Fruit fly (Drosophila melanogaster): ENCODE results near the gene Cpr64Ad.

The Cpr64Ad gene

DNA sequence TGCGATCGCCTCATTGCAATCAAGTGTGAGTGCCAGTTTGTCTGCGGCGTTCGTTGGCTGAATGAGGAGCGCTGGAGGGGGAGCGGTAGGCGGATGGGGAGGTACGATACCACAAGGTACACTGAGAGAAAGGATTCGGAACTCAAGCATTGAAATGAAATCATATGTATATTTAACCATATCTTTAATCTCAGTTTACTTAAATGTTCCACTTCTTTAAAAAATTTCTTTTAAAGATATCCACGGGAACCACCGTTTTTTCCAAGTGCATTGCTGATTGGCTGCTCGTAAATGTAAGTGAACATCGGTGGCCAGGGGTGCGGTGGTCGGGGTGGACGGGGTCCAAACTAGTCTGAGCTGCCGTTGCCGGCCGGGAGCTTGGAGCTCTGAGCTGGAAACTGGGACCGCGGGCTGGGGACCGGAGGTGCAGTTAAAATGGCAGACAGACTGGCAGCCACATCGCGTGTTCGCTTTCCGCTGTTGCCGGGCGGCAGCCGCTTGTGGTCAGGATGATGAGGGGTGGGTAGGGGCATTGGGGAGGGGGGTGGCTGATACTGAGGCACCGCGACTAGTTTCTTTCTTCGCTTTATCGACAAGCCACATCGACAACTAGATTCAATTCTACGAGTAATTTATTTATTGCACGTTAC is 13.1 kb downstream of the Cpr64Ad start:
- TF ChIP-seq cic (GFP tag; optimal IDR thresholded peaks at IDR 0.05) (peak; percentile 26), CG12768 (GFP tag; optimal IDR thresholded peaks at IDR 0.05) (peak; percentile 91), Crg-1 (GFP tag; optimal IDR thresholded peaks at IDR 0.05) (no peak), bab1 (GFP tag; optimal IDR thresholded peaks at IDR 0.05) (peak; percentile 27), CG14711 (tag; optimal IDR thresholded peaks at IDR 0.05) (peak; percentile 65), CG1620 (GFP tag; optimal IDR thresholded peaks at IDR 0.05) (peak; percentile 54), Mnt (GFP tag; optimal IDR thresholded peaks at IDR 0.05) (no peak), CG11617 (GFP tag; optimal IDR thresholded peaks at IDR 0.05) (peak; percentile 60), CG5204 (GFP tag; optimal IDR thresholded peaks at IDR 0.05) (peak; percentile 86), Hr96 (GFP tag; optimal IDR thresholded peaks at IDR 0.05) (peak; percentile 79), kay (GFP tag; ENCODE audit: borderline replicate concordance) (no peak), toe (GFP tag; optimal IDR thresholded peaks at IDR 0.05) (peak; percentile 86), pad (GFP tag; optimal IDR thresholded peaks at IDR 0.05) (peak; percentile 53), CG33017 (tag; optimal IDR thresholded peaks at IDR 0.05) (peak; percentile 85), ovo (GFP tag; optimal IDR thresholded peaks at IDR 0.05) (no peak), CG7045 (GFP tag; optimal IDR thresholded peaks at IDR 0.05) (peak; percentile 85), cnc (optimal IDR thresholded peaks at IDR 0.05) (no peak), CG7101 (tag; optimal IDR thresholded peaks at IDR 0.05) (peak; percentile 81), Clk (GFP tag; optimal IDR thresholded peaks at IDR 0.05) (peak; percentile 73), tj (GFP tag; optimal IDR thresholded peaks at IDR 0.05) (peak; percentile 47)

DNA sequence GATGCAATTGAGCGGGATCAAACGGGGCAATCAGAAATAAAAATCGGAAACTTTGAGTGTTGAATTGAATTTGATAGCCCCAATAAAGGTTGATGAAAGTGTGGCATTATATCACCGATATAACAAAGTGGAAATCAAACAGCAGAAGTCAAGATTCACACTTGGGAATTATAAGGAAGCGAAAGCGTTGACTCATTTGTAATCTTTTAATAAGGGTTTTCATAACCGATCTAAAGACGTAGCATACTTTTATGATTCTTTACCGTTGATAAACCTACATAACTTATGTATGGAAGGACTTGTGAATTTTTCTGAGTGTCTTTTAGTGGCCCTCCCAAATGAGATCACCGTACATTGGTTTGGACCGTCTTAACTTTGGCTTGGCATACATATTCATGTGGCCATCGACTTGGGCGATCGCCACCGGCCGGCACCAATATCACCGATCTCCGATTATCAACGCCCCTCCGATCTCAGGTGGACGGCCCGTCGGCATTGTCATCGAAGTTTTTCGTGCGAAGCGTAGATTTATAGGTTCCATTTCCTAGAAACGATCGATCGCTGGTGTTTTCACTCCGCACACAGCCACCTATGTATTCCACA is 14.3 kb downstream of the Cpr64Ad start:
- no peak for TF ChIP-seq bab1 (GFP tag; optimal IDR thresholded peaks at IDR 0.05)
- no peak for TF ChIP-seq CG33017 (tag; optimal IDR thresholded peaks at IDR 0.05)
- no peak for TF ChIP-seq CG7101 (tag; optimal IDR thresholded peaks at IDR 0.05)
- no peak for TF ChIP-seq CG12768 (GFP tag; optimal IDR thresholded peaks at IDR 0.05)
- TF ChIP-seq Clk (GFP tag; optimal IDR thresholded peaks at IDR 0.05): no peak
- TF ChIP-seq CG14711 (tag; optimal IDR thresholded peaks at IDR 0.05): no peak
- TF ChIP-seq pad (GFP tag; optimal IDR thresholded peaks at IDR 0.05): no peak
- TF ChIP-seq tj (GFP tag; optimal IDR thresholded peaks at IDR 0.05): no peak
- TF ChIP-seq cnc (optimal IDR thresholded peaks at IDR 0.05): no peak
- TF ChIP-seq CG5204 (GFP tag; optimal IDR thresholded peaks at IDR 0.05): no peak
- TF ChIP-seq CG1620 (GFP tag; optimal IDR thresholded peaks at IDR 0.05): no peak

DNA sequence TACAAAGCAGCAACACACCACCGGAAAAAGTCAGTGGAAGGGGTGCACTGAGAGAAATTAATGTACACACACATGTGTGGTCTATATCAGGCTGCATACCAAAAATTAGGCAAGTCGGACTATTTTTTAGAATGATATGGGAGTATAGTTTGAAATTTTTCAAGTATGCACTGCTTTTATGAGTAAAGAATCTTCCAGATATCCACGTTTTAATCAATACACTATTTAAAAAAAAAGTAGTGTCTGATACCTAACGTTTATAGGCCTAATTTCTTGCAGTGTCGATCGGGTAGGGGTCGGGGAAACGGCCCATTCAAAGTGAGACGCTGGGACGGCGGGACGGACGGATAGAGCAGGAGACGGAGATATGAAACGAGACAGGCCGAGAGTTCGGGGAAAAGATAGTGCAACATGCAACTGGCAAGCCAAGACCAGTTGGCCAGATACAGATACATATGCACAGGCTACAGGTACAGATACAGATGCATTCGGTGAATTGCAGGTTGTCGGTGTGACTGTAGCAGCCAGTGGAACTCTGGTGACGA is 15.2 kb downstream of the Cpr64Ad start:
- TF ChIP-seq CG12768 (GFP tag; optimal IDR thresholded peaks at IDR 0.05): no peak
- peak; percentile 4 for TF ChIP-seq CG7101 (tag; optimal IDR thresholded peaks at IDR 0.05)
- no peak for TF ChIP-seq CG11617 (GFP tag; optimal IDR thresholded peaks at IDR 0.05)
- TF ChIP-seq Mnt (GFP tag; optimal IDR thresholded peaks at IDR 0.05): no peak
- TF ChIP-seq CG14711 (tag; optimal IDR thresholded peaks at IDR 0.05): no peak
- TF ChIP-seq cic (GFP tag; optimal IDR thresholded peaks at IDR 0.05): no peak
- peak; percentile 12 for TF ChIP-seq pad (GFP tag; optimal IDR thresholded peaks at IDR 0.05)
- TF ChIP-seq bab1 (GFP tag; optimal IDR thresholded peaks at IDR 0.05): peak; percentile 2
- peak; percentile 3 for TF ChIP-seq tj (GFP tag; optimal IDR thresholded peaks at IDR 0.05)
- no peak for TF ChIP-seq CG1620 (GFP tag; optimal IDR thresholded peaks at IDR 0.05)
- TF ChIP-seq kay (GFP tag; ENCODE audit: borderline replicate concordance): no peak
- TF ChIP-seq Crg-1 (GFP tag; optimal IDR thresholded peaks at IDR 0.05): no peak
- TF ChIP-seq cnc (optimal IDR thresholded peaks at IDR 0.05): no peak
- TF ChIP-seq Hr96 (GFP tag; optimal IDR thresholded peaks at IDR 0.05): peak; percentile 43
- no peak for TF ChIP-seq CG33017 (tag; optimal IDR thresholded peaks at IDR 0.05)

DNA sequence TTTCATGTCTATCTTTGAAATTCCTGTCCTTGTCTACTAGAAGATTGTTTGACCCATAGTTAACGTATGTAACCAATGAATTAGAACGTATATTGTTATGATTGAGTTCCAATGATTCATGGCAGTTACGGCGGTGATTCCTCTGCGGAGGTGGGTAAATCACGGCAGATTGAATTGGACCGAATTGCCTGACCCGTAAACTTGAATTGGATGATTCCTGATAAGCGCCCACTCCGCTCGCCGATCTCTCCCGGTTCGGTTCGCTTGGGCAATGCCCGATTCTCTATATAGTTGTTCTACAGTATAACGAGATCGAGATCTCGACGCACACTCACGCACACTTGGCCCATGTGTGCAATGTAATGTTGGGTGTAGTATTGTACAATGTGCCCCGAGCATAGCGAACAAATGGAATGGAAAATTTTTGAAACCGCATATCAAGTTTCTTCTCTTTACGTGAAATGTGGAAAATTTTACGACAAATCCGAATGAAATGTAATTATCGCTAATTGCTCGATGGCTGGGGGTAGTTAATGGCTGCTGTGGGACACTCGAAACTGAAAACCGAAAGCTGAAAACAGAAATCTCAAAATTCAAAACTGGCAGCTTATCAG is 16.3 kb downstream of the Cpr64Ad start:
- TF ChIP-seq cnc (optimal IDR thresholded peaks at IDR 0.05) (no peak), CG11617 (GFP tag; optimal IDR thresholded peaks at IDR 0.05) (no peak), CG14711 (tag; optimal IDR thresholded peaks at IDR 0.05) (no peak), Mnt (GFP tag; optimal IDR thresholded peaks at IDR 0.05) (no peak), CG7045 (GFP tag; optimal IDR thresholded peaks at IDR 0.05) (no peak), Crg-1 (GFP tag; optimal IDR thresholded peaks at IDR 0.05) (no peak), Clk (GFP tag; optimal IDR thresholded peaks at IDR 0.05) (no peak), Hr96 (GFP tag; optimal IDR thresholded peaks at IDR 0.05) (no peak), toe (GFP tag; optimal IDR thresholded peaks at IDR 0.05) (no peak), kay (GFP tag; ENCODE audit: borderline replicate concordance) (no peak)

DNA sequence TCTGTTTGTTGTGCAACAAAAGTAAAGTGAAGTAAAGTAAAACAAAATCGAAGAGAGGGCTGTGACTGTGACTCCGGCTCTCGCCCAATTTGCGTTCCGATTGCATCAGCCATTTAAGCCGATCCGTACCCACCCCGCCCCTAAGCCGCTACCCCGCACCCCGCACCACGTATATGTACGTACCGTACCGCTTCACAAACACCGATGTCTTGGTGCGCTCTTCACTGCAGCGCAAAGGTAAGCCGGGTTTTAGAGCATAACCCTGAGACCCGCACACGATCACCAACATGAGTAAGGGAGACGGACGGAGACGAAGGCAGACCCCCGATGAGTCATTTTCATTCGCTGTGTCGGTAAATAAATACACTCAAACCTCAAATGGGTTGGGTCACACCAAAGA is 17.0 kb downstream of the Cpr64Ad start:
- TF ChIP-seq toe (GFP tag; optimal IDR thresholded peaks at IDR 0.05) (no peak), tj (GFP tag; optimal IDR thresholded peaks at IDR 0.05) (peak; percentile 89), cic (GFP tag; optimal IDR thresholded peaks at IDR 0.05) (no peak), CG1620 (GFP tag; optimal IDR thresholded peaks at IDR 0.05) (no peak), CG7101 (tag; optimal IDR thresholded peaks at IDR 0.05) (no peak), ovo (GFP tag; optimal IDR thresholded peaks at IDR 0.05) (no peak)
